Fruit fly (Drosophila melanogaster): ENCODE results near the gene BomBc3.
A peak's percentile ranks its signal among the peaks of the same experiment; 100 is the strongest.

Gene BomBc3

DNA sequence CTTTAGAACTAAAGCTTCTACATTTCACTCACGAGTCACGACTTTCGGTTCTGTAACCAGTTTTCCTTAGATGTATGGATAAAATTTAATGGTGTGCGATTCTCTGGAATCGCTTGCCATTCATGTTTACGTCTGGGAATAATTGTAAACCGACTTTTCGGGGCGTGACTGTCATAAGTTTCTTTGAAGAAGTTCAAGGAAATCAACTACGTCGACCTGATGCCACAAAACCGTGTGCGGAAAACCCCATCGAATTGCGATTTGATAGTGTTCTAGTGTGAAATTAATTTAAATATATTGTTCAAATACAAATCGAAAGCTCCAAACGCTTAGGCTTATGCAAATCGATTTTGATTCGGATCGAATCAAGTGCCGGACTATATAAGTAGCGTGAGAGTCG is at the start of gene BomBc3:
Gene BomBc3 (plus strand): TSS at position 301 of the 400 bp plus-strand sequence.
- TF ChIP-seq CTCF (optimal IDR thresholded peaks at IDR 0.05): no peak
- TF ChIP-seq CG8478 (optimal IDR thresholded peaks at IDR 0.05): no peak

dm6 chr3R:22039480-22039879 is 47.4 kb upstream of the BomBc3 start:
- TF ChIP-seq CTCF (optimal IDR thresholded peaks at IDR 0.05) (no peak), CG8478 (optimal IDR thresholded peaks at IDR 0.05) (no peak)

DNA sequence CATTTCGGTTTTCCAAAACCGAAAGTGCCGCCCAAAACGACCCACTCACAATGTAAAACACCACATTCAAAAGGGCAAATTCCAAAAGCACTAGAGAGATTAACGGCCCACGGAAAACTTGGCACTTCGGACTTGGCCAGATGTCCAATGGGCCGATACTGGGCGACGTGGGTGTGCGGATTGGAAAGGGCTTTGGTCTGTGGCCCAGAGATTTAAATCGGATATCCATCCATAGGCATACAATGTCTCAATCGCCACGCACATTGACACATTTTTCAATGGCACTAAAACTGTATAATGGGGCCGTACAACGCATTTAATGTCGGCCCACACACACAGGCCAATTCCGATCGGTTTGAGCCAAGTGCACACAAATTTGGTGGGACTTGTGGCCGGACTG is 46.5 kb upstream of the BomBc3 start:
- TF ChIP-seq CTCF (optimal IDR thresholded peaks at IDR 0.05): no peak
- TF ChIP-seq CG8478 (optimal IDR thresholded peaks at IDR 0.05): no peak

dm6 chr3R:22041625-22042282 is 45.1 kb upstream of the BomBc3 start, which contains the start of gene how:
Gene how (plus strand): TSS chr3R:22042191.
- TF ChIP-seq CTCF (optimal IDR thresholded peaks at IDR 0.05) (peak in 1 of 2 experiments; percentile 52), CG8478 (optimal IDR thresholded peaks at IDR 0.05) (no peak)

DNA sequence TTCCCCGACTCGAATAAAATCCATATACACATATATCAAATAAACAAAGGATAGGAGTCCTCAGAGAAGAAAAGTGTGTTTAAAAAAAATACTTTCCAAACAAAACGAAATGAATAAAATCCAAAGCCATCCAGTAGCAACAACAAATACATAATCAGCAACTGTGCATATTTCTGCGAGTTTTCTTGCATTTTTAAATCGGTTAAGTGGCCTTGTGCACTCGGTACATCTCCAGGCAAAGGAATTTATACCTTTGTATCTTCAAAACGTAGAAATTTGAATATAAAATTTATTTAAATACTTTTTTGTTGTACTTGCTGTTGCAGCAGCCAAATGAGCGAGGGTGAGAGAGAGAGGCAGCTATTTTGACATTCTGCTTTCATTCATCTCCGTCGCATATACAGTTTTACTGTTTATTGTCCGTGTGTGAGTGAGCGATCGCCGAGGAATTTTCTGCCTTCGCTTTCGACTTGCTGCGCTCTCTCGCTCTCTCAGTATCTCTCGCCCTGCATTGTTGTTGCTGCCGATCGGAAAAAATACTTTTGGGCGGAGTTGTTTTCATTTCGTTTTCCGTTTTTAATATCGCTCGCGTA is 44.5 kb upstream of the BomBc3 start:
- no peak for TF ChIP-seq CTCF (optimal IDR thresholded peaks at IDR 0.05)
- TF ChIP-seq CG8478 (optimal IDR thresholded peaks at IDR 0.05): no peak

DNA sequence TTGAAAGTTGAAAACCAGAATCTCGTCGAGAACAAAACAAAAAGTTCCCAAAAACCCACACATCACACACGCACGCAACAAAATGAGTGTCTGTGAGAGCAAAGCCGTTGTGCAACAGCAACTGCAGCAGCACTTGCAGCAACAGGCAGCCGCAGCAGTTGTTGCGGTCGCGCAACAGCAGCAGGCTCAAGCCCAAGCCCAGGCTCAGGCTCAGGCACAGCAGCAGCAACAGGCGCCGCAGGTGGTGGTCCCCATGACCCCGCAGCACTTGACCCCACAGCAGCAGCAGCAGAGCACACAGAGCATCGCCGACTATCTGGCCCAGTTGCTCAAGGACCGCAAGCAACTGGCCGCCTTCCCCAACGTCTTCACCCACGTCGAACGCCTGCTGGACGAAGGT is 43.9 kb upstream of the BomBc3 start:
- TF ChIP-seq CTCF (optimal IDR thresholded peaks at IDR 0.05): no peak
- no peak for TF ChIP-seq CG8478 (optimal IDR thresholded peaks at IDR 0.05)

DNA sequence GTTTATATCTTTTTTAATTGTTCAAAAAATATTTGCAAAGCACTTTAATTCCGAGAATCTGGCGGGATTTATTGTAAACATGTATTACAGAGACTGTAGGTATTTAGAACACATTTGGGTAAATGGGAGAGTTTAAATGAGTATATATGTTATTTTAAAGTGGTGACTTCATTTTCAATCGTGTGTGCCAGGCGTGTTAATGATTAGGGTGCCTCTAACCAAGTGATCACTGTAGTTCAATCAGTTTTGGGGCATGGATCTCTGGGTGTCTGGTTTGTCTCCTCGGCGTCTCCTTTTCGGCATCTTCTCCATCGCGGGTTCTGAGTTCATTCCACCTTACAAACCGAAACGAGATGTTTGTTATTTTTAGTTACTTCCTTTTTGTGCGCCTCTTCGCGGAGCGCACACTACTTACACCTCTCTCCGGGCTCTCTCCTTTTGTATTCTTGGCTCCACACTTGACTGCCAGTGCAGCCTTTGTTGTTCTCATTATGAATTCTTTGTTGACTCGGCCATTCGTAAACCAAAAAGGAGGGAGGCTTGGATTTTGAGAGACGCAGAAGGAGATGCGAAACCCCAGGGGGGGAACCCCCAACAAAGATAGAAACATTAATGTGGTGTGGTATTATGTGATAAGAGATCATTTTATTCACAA is 43.0 kb upstream of the BomBc3 start:
- TF ChIP-seq CTCF (optimal IDR thresholded peaks at IDR 0.05) (no peak), CG8478 (optimal IDR thresholded peaks at IDR 0.05) (no peak)

DNA sequence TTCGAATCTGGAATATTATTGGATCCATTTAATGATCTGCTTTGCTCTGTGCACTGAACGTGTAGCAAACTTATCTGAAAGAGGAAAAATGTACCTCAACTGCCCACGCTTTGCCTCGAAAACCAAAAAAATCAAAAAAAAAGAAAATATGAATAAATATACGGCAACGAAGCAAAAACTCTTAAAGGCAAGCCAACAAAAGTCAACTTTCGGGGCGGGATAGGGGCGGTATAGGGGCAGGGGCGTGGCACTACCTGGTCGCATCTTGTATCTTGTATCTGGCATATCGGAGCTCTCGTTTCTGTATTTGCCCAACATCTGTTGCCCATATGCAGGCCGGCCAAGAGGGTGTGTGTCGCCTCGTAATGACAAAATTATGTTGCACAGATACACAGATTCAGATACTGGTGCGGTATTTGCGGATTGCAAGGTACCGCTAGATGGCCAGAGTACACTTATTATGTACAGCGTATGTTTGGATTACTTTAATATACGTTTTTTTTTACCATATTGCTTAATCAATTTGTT is 42.4 kb upstream of the BomBc3 start:
- TF ChIP-seq CTCF (optimal IDR thresholded peaks at IDR 0.05) (no peak), CG8478 (optimal IDR thresholded peaks at IDR 0.05) (no peak)

- TF ChIP-seq CG8478 (optimal IDR thresholded peaks at IDR 0.05) (no peak), CTCF (optimal IDR thresholded peaks at IDR 0.05) (no peak)
These were observed 40.6 kb upstream of the BomBc3 start for dm6 chr3R:22046231-22046630.

dm6 chr3R:22046723-22047122 is 40.2 kb upstream of the BomBc3 start:
- no peak for TF ChIP-seq CG8478 (optimal IDR thresholded peaks at IDR 0.05)
- no peak for TF ChIP-seq CTCF (optimal IDR thresholded peaks at IDR 0.05)

- TF ChIP-seq CTCF (optimal IDR thresholded peaks at IDR 0.05): no peak
- TF ChIP-seq CG8478 (optimal IDR thresholded peaks at IDR 0.05): no peak
These were observed 39.5 kb upstream of the BomBc3 start for dm6 chr3R:22047412-22047811.

DNA sequence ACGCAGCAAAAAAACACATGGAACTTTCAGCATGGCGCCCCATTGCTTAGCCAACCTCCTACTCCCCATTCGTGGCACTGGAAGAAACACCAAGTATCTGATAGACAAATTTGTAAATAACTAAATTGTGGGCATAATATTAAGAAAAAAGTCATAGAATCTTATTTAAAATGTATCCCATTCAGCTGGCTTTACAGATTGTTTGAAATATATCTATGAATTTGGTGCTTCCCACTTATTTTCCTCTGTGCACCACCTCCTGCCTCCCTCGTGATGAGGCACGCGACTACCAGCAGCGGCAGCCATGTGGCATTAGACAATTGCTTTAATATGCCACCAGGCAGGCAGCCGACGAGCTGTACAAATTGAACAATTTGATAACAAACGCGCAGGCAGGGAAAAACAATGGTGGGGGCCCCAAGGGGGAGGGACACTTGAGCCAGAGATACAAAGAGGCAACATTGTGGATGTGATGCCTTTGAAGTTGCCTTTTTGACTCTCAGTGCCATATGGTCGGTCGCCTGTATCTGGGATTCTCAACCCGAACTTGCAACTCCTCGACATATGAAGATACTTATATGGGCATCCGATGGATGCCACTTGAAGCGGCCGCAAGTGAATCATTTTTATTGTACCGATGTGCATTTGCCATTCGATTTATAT is 37.6 kb upstream of the BomBc3 start:
- TF ChIP-seq CG8478 (optimal IDR thresholded peaks at IDR 0.05) (no peak), CTCF (optimal IDR thresholded peaks at IDR 0.05) (no peak)

- TF ChIP-seq CTCF (optimal IDR thresholded peaks at IDR 0.05): no peak
- no peak for TF ChIP-seq CG8478 (optimal IDR thresholded peaks at IDR 0.05)
These were observed 34.6 kb upstream of the BomBc3 start for dm6 chr3R:22052235-22052634.

DNA sequence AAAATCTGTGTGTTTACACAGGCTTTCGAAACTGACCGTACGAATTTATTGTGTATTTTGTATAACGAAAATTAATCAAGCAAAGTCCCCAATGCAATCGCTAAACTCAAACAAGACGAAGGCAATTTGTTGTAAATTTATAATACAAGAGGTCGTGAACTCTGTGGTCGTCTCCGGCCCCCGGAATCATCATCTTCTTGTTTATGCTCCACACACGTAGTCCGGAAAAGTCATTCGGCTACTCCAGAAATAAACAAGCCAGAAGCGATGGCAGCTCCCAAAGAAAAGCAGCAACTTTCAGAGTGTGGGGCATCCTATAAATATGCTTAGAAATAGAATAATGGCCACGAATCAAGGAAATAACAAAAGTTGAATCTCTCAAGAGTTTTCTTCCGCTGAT is 33.7 kb upstream of the BomBc3 start:
- TF ChIP-seq CTCF (optimal IDR thresholded peaks at IDR 0.05) (no peak), CG8478 (optimal IDR thresholded peaks at IDR 0.05) (no peak)

DNA sequence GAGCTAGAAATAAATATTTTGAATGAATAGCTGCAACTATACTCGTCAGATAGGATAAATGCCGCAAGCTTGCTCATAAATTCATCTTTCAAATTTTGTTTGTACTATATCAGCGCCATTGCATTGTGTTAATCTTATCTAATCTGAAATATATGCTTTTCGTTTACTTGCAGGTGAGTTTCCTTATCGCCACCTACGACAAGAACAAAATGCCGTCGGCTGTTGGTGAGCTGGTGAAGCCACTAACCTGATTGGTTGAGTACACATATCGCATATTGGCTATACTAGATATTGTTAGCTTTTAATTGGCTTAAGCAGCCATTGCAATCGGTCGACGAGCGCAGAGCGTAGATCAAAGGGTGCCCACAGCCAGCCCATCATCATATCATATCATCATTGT is 33.1 kb upstream of the BomBc3 start:
- TF ChIP-seq CG8478 (optimal IDR thresholded peaks at IDR 0.05) (no peak), CTCF (optimal IDR thresholded peaks at IDR 0.05) (no peak)

Data from S2 (cell line).